Worm (Caenorhabditis elegans) whole organism, midembryonic: ENCODE data around the gene mip-1.

Experiments used
- T22C8.4 ChIP-seq: fragments of 200-800 bp; sonication (Bioruptor generic); IDR thresholded peaks from 2 replicates; pipeline ENCODE4 v1.3.6; 2022; ENCODE audit warnings: missing genetic modification characterization, missing compliant biosample characterization
- cog-1 ChIP-seq: sonication (generic microtip); optimal IDR thresholded peaks from 2 replicates; lab custom pipeline; 2016; ENCODE audit warnings: missing genetic modification characterization, missing compliant biosample characterization
- flt-1 ChIP-seq: fragments of 200-800 bp; sonication (Bioruptor generic); IDR thresholded peaks from 2 replicates; pipeline ENCODE4 v1.3.6; 2022; ENCODE audit warnings: missing genetic modification characterization, missing compliant biosample characterization
- klf-2 ChIP-seq: fragments of 200-800 bp; sonication (Bioruptor generic); conservative IDR thresholded peaks from 2 replicates; pipeline ENCODE4 v1.3.6; 2022; ENCODE audit warnings: missing genetic modification reagents, missing genetic modification characterization, missing compliant biosample characterization
- med-1 ChIP-seq: sonication (generic microtip); optimal IDR thresholded peaks from 2 replicates; lab custom pipeline; 2017; ENCODE audit warnings: missing genetic modification characterization, mild to moderate bottlenecking, missing compliant biosample characterization, antibody characterized with exemption, missing genetic modification reagents; ENCODE audit not compliant: insufficient read depth
- ref-1 ChIP-seq: fragments of 200-800 bp; sonication (Bioruptor generic); conservative IDR thresholded peaks from 2 replicates; pipeline ENCODE4 v1.3.6; 2022; ENCODE audit warnings: missing genetic modification reagents, missing genetic modification characterization, missing compliant biosample characterization
- tab-1 ChIP-seq: fragments of 200-800 bp; sonication (Bioruptor generic); IDR thresholded peaks from 2 replicates; pipeline ENCODE4 v1.3.6; 2022; ENCODE audit warnings: missing genetic modification characterization, missing compliant biosample characterization
- ztf-23 ChIP-seq: fragments of 200-800 bp; sonication (Bioruptor generic); IDR thresholded peaks from 2 replicates; pipeline ENCODE4 v1.3.6; 2022; ENCODE audit warnings: missing genetic modification reagents, missing genetic modification characterization, missing compliant biosample characterization
- ztf-29 ChIP-seq: fragments of 200-800 bp; sonication (Bioruptor generic); IDR thresholded peaks from 2 replicates; pipeline ENCODE4 v1.3.6; 2022; ENCODE audit warnings: missing genetic modification reagents, missing genetic modification characterization, missing compliant biosample characterization

The mip-1 gene

ce11 chrIII:4826606-4827005 lies 33.7 kb downstream of the mip-1 start, which contains the start of gene F26A1.3:
F26A1.3 (plus strand) TSS chrIII:4826906.
- TF ChIP-seq cog-1 (tag; lab: Kevin White, UChicago) (no peak), T22C8.4 (GFP tag; lab: Robert Waterston, UW) (no peak), ztf-23 (no peak), ref-1 (GFP tag; lab: Robert Waterston, UW) (no peak), med-1 (GFP tag; lab: Kevin White, UChicago) (no peak)

ce11 chrIII:4829440-4829839 lies 36.6 kb downstream of the mip-1 start, which contains the start of gene F26A1.9:
F26A1.9 (minus strand) TSS chrIII:4829540.
- TF ChIP-seq ztf-29 (GFP tag; lab: Robert Waterston, UW) (no peak), cog-1 (tag; lab: Kevin White, UChicago) (no peak), ref-1 (GFP tag; lab: Robert Waterston, UW) (no peak), T22C8.4 (GFP tag; lab: Robert Waterston, UW) (no peak), ztf-23 (no peak), med-1 (GFP tag; lab: Kevin White, UChicago) (no peak), tab-1 (GFP tag; lab: Robert Waterston, UW) (no peak), klf-2 (GFP tag; lab: Robert Waterston, UW) (no peak), flt-1 (GFP tag; lab: Robert Waterston, UW) (no peak)

- TF ChIP-seq tab-1 (GFP tag; lab: Robert Waterston, UW) (no peak), ztf-29 (GFP tag; lab: Robert Waterston, UW) (no peak), flt-1 (GFP tag; lab: Robert Waterston, UW) (no peak), cog-1 (tag; lab: Kevin White, UChicago) (no peak), ztf-23 (no peak)
Measured at ce11 chrIII:4830207-4830606, 37.3 kb downstream of the mip-1 start, which contains the start of gene nspd-9. nspd-9 (minus strand) TSS chrIII:4830307.

ce11 chrIII:4837429-4837828 lies 44.5 kb downstream of the mip-1 start, which contains the start of the genes acbp-7 and F26A1.19:
acbp-7 (plus strand) TSS chrIII:4837729.
F26A1.19 (plus strand) TSS chrIII:4837731.
- TF ChIP-seq tab-1 (GFP tag; lab: Robert Waterston, UW) (no peak), cog-1 (tag; lab: Kevin White, UChicago) (no peak), flt-1 (GFP tag; lab: Robert Waterston, UW) (no peak), med-1 (GFP tag; lab: Kevin White, UChicago) (no peak), ref-1 (GFP tag; lab: Robert Waterston, UW) (no peak), T22C8.4 (GFP tag; lab: Robert Waterston, UW) (no peak), ztf-23 (no peak), klf-2 (GFP tag; lab: Robert Waterston, UW) (no peak), ztf-29 (GFP tag; lab: Robert Waterston, UW) (no peak)

- TF ChIP-seq flt-1 (GFP tag; lab: Robert Waterston, UW) (no peak), tab-1 (GFP tag; lab: Robert Waterston, UW) (no peak), ztf-23 (no peak), klf-2 (GFP tag; lab: Robert Waterston, UW) (no peak), cog-1 (tag; lab: Kevin White, UChicago) (no peak), med-1 (GFP tag; lab: Kevin White, UChicago) (no peak), ztf-29 (GFP tag; lab: Robert Waterston, UW) (no peak), ref-1 (GFP tag; lab: Robert Waterston, UW) (no peak), T22C8.4 (GFP tag; lab: Robert Waterston, UW) (no peak)
Measured at ce11 chrIII:4842173-4842572, 49.3 kb downstream of the mip-1 start, which contains the start of gene clec-156. clec-156 (minus strand) TSS chrIII:4842273.

- TF ChIP-seq ref-1 (GFP tag; lab: Robert Waterston, UW) = no peak
- TF ChIP-seq tab-1 (GFP tag; lab: Robert Waterston, UW) = no peak
- TF ChIP-seq klf-2 (GFP tag; lab: Robert Waterston, UW) = no peak
- TF ChIP-seq med-1 (GFP tag; lab: Kevin White, UChicago) = no peak
- no peak for TF ChIP-seq ztf-29 (GFP tag; lab: Robert Waterston, UW)
- no peak for TF ChIP-seq flt-1 (GFP tag; lab: Robert Waterston, UW)
Measured at ce11 chrIII:4844327-4844726, 51.4 kb downstream of the mip-1 start, which contains the start of the genes clec-157 and fkh-5. clec-157 (minus strand) TSS chrIII:4844427. fkh-5 (plus strand) TSS chrIII:4844662.
